Worm (Caenorhabditis elegans): Measurements from ENCODE around the gene F26F2.13.
A peak's percentile ranks its signal among the peaks of the same experiment; 100 is the strongest.

Gene F26F2.13

DNA sequence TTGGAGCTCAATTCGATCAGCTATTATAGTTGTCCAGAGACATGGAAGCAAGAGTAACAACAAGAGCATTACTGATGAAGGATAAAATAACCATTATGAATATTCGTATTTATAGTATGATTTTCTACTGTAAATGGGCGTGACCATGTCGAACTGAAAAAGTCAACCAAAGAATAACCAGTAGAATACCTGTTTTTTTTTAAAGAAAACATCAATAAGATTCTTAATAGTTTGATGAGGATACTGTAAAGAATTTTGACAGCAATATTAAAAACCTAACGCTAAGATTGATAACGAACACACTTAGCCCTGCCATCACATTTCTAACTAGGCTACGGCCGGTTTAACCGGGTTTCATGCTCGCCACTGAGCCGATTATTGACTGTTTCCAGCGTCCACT, 11.2 kb upstream of the F26F2.13 start, which contains the start of gene vmo-1 (continued):
- TF ChIP-seq cebp-1 (GFP tag; IDR thresholded peaks at IDR 0.05) (no peak), cebp-1 (tag; optimal IDR thresholded peaks at IDR 0.05) (no peak), lag-1 (GFP tag; IDR thresholded peaks at IDR 0.05) (no peak)

DNA sequence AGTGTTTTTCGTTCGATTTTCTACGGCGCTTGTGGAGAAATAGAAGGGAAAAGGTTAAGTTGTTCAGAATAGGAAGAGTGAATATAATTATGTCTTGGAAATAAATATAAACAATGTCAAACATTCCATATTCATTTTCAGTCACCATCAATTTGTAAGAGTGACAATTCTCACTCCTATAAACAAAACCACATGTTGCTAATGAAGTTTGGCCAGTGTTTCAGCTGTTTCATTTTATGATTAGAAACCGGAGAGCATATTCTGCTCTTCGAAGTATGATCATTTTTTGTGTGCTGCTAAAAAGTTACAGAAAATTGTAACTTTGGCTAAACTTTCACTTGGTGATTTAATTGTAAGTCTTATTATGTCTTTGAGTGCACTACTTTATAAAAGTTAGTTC, 9.0 kb upstream of the F26F2.13 start, which contains the start of gene Y38H6C.21:
Gene Y38H6C.21 (minus strand): TSS at position 148 of the 400 bp plus-strand sequence.
- TF ChIP-seq nhr-80 (tag; optimal IDR thresholded peaks at IDR 0.05) (peak; percentile 24), dpff-1 (tag; optimal IDR thresholded peaks at IDR 0.05) (no peak)

DNA sequence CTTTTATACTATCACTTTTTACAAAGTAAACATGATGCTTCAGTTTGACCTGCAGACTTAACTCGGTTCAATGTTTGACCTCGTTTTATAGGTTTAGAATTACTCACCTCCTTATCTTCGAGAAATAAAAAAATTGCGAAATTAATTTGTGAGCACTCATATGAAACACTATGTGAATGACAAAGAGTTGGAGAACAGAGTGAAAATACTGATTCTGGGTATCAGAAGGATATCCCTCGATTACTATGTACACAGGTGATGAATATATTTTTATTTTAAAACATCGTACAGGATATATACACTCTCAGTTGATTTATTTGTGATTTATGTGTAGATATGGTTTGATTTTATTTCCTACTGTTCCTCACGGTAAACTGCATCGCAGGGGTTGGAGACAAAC, 7.9 kb upstream of the F26F2.13 start, which contains the start of gene Y38H6C.23:
Gene Y38H6C.23 (minus strand): TSS at position 101 of the 400 bp plus-strand sequence.
- TF ChIP-seq madf-10 (tag; optimal IDR thresholded peaks at IDR 0.05) (no peak), F57C9.4 (tag; optimal IDR thresholded peaks at IDR 0.05) (no peak), aptf-2 (GFP tag; conservative IDR thresholded peaks at IDR 0.05) (no peak), ztf-26 (tag; optimal IDR thresholded peaks at IDR 0.05) (no peak), snpc-1.3 (tag; optimal IDR thresholded peaks at IDR 0.05; ENCODE audit: insufficient read depth) (no peak), ceh-79 (tag; optimal IDR thresholded peaks at IDR 0.05) (no peak), F52B5.7 (tag; optimal IDR thresholded peaks at IDR 0.05) (no peak), nhr-80 (tag; optimal IDR thresholded peaks at IDR 0.05) (peak; percentile 2)

DNA sequence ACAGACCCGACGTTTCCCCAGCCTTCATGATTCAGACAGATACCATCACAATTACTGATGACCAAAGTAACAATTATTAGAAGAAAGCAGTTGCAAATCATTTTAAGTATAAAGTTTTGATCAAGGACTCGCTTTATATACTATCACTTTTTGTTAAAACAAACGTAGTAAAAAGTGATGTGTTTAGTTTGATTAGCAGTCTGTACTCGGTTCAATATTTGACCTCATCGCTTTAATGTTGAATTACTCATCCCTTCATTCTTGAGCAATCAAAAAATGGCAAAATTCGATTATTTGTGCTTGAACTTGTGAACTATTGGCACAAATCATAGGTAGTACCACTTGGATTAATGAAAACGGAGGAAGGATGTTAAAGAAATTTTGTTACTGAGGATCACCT, 5.9 kb upstream of the F26F2.13 start, which contains the start of gene abf-4:
Gene abf-4 (minus strand): TSS at position 101 of the 400 bp plus-strand sequence.
- TF ChIP-seq somi-1 (GFP tag; optimal IDR thresholded peaks at IDR 0.05) (no peak), nhr-179 (tag; optimal IDR thresholded peaks at IDR 0.05) (no peak), ztf-18 (tag; optimal IDR thresholded peaks at IDR 0.05) (no peak), Y53F4B.3 (GFP tag; IDR thresholded peaks at IDR 0.05) (no peak), chd-7 (tag; optimal IDR thresholded peaks at IDR 0.05) (no peak), egl-44 (GFP tag; IDR thresholded peaks at IDR 0.05) (no peak), snpc-4 (GFP tag; optimal IDR thresholded peaks at IDR 0.05) (no peak), snpc-4 (tag; optimal IDR thresholded peaks at IDR 0.05) (no peak), madf-8 (GFP tag; conservative IDR thresholded peaks at IDR 0.05) (no peak), egrh-3 (GFP tag; IDR thresholded peaks at IDR 0.05) (no peak), attf-3 (GFP tag; conservative IDR thresholded peaks at IDR 0.05) (no peak), mes-4 (tag; optimal IDR thresholded peaks at IDR 0.05) (no peak), hrde-1 (tag; optimal IDR thresholded peaks at IDR 0.05; ENCODE audit: borderline replicate concordance) (no peak), pha-4 (tag; optimal IDR thresholded peaks at IDR 0.05) (no peak), ceh-100 (GFP tag; IDR thresholded peaks at IDR 0.05) (no peak), mxl-1 (tag; optimal IDR thresholded peaks at IDR 0.05) (no peak)

DNA sequence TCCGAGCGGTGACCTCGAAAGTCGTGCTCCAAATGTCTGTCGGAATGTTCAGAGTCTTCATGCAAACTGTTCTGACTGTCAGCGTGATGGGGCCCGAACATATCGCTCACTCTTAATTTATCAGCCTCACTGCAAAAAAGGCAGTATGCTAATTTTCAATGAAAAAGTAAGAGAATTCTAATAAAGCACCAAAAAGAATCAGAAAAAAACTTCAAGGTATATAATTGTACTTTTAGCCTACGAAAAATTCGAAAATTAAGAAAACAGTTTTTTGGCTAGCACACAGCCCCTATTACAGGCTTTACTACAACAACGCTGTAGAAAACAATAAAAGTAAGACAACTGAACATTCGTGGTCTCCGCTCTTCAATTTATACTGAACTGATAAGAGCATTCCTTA, 2.4 kb upstream of the F26F2.13 start, which contains the start of gene F26F2.1:
Gene F26F2.1 (minus strand): TSS at position 101 of the 400 bp plus-strand sequence.
- no peak for TF ChIP-seq atf-7 (tag; optimal IDR thresholded peaks at IDR 0.05)
- no peak for TF ChIP-seq ztf-26 (tag; optimal IDR thresholded peaks at IDR 0.05)
- TF ChIP-seq pha-4 (tag; optimal IDR thresholded peaks at IDR 0.05), result no peak
- no peak for TF ChIP-seq F49E8.2 (tag; optimal IDR thresholded peaks at IDR 0.05; ENCODE audit: insufficient read depth)
- TF ChIP-seq tbx-9 (tag; optimal IDR thresholded peaks at IDR 0.05; ENCODE audit: borderline replicate concordance), result no peak
- TF ChIP-seq F55B11.4 (tag; optimal IDR thresholded peaks at IDR 0.05; ENCODE audit: borderline replicate concordance, insufficient read depth), result no peak
- TF ChIP-seq lag-1 (GFP tag; IDR thresholded peaks at IDR 0.05), result no peak
- no peak for TF ChIP-seq C06A6.2 (GFP tag; conservative IDR thresholded peaks at IDR 0.05)
- TF ChIP-seq bed-1 (GFP tag; IDR thresholded peaks at IDR 0.05), result no peak
- no peak for TF ChIP-seq bed-2 (GFP tag; IDR thresholded peaks at IDR 0.05)
- TF ChIP-seq aptf-3 (GFP tag; IDR thresholded peaks at IDR 0.05), result no peak
- TF ChIP-seq F22D6.2 (tag; optimal IDR thresholded peaks at IDR 0.05), result no peak
- no peak for TF ChIP-seq gei-17 (GFP tag; optimal IDR thresholded peaks at IDR 0.05)
- TF ChIP-seq tbp1 (GFP tag; optimal IDR thresholded peaks at IDR 0.05), result no peak
- TF ChIP-seq T07F8.4 (tag; optimal IDR thresholded peaks at IDR 0.05), result no peak
- TF ChIP-seq ccch-3 (GFP tag; optimal IDR thresholded peaks at IDR 0.05), result no peak

Measured in whole organism, young adult.